Worm (Caenorhabditis elegans): ENCODE data around the gene Y46G5A.38.

DNA sequence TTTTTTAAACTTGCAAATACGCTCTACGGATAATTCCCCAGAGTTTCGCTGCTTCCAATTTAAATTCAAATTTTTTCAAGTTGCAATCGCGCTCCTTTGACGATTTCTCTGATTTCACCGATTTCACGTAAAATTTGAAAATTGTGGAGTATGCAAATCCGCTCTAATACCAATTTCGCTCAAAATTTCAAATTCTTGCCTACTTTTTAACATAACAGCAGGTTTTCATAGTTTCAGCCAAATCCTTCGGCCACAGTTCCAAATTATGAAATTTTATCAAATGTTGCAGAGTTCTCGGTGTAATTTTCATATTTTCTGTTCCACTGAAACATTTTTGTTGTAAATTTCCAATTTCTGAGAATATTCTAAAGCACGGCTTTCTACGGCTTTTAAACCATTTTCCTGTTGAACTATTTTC lies 39.0 kb upstream of the Y46G5A.38 start, which contains the start of gene alkb-7:
- TF ChIP-seq snpc-4 (tag; optimal IDR thresholded peaks at IDR 0.05) (no peak), lsy-2 (tag; optimal IDR thresholded peaks at IDR 0.05) (no peak), nhr-28 (tag; optimal IDR thresholded peaks at IDR 0.05) (no peak), ceh-39 (tag; optimal IDR thresholded peaks at IDR 0.05) (no peak), elt-3 (tag; optimal IDR thresholded peaks at IDR 0.05) (no peak), unc-39 (tag; optimal IDR thresholded peaks at IDR 0.05) (no peak), ces-1 (GFP tag; optimal IDR thresholded peaks at IDR 0.05) (no peak), nhr-237 (tag; optimal IDR thresholded peaks at IDR 0.05) (no peak), unc-62 (GFP tag; optimal IDR thresholded peaks at IDR 0.05) (no peak), pha-4 (tag; optimal IDR thresholded peaks at IDR 0.05) (no peak), M03D4.4 (tag; optimal IDR thresholded peaks at IDR 0.05) (no peak), hlh-1 (tag; optimal IDR thresholded peaks at IDR 0.05) (no peak)
